Worm (Caenorhabditis elegans): Measurements from ENCODE around the gene rpt-4.

DNA sequence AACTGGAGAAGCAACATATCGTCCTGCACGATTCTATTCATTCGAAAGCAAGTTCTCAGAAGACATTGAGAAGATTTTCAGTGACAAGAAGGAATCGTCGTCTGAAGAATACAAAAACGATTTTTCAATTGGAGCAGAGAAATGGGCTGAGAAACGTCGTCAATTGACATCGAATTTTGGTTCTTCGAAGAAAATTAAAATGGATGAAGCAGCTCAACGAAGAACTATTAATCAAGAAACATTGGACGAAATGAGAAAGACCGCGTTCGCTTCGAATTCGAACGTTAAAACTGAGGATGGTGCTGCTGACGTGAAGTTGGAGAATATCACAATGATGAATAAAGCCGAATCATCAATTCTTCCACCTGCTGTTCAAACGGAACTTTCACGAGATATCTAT, at the start of gene rpt-4:
- TF ChIP-seq ama-1 (optimal IDR thresholded peaks at IDR 0.05), result no peak
- TF ChIP-seq ama-1 (GFP tag; optimal IDR thresholded peaks at IDR 0.05), result no peak
- TF ChIP-seq dpl-1 (GFP tag; optimal IDR thresholded peaks at IDR 0.05), result no peak
- TF ChIP-seq ztf-18 (tag; optimal IDR thresholded peaks at IDR 0.05), result no peak
- TF ChIP-seq athp-1 (tag; optimal IDR thresholded peaks at IDR 0.05), result no peak
- no peak for TF ChIP-seq lin-35 (GFP tag; optimal IDR thresholded peaks at IDR 0.05)
- no peak for TF ChIP-seq mxl-1 (tag; optimal IDR thresholded peaks at IDR 0.05)
- no peak for TF ChIP-seq ztf-25 (GFP tag; IDR thresholded peaks at IDR 0.05)
- TF ChIP-seq unc-130 (GFP tag; optimal IDR thresholded peaks at IDR 0.05), result no peak
- no peak for TF ChIP-seq mcd-1 (GFP tag; IDR thresholded peaks at IDR 0.05)
- no peak for TF ChIP-seq nfya-1 (tag; optimal IDR thresholded peaks at IDR 0.05; ENCODE audit: borderline replicate concordance, insufficient read depth)
- no peak for TF ChIP-seq bed-1 (GFP tag; IDR thresholded peaks at IDR 0.05)
- TF ChIP-seq lin-26 (GFP tag; IDR thresholded peaks at IDR 0.05), result no peak
- TF ChIP-seq lsy-27 (tag; optimal IDR thresholded peaks at IDR 0.05; ENCODE audit: borderline replicate concordance, insufficient read depth), result no peak

Measured in whole organism, young adult.